Fruit fly (Drosophila melanogaster) S2 (cell line): ENCODE measurements around the gene Pnn.

ENCODE experiments used
- CG8478 ChIP-seq: fragments of >200 bp; optimal IDR thresholded peaks from 2 replicates; lab custom pipeline; 2018
- CTCF ChIP-seq, 2 experiments: fragments of >200 bp; optimal IDR thresholded peaks; 2 replicates each; lab custom pipeline; 2018

dm6 chr3R:9791177-9791806, 50.6 kb downstream of the Pnn start, which contains the start of the genes CG12945 and CG8507:
- TF ChIP-seq CG8478 (lab: Kevin White, UChicago) (no peak), CTCF (optimal IDR thresholded peaks at IDR 0.05; lab: Kevin White, UChicago) (no peak)
